Worm (Caenorhabditis elegans): ENCODE results near the gene C18H7.11.

- no peak for TF ChIP-seq med-1 (GFP tag; optimal IDR thresholded peaks at IDR 0.05; ENCODE audit: insufficient read depth)
- no peak for TF ChIP-seq flt-1 (GFP tag; IDR thresholded peaks at IDR 0.05)
- TF ChIP-seq ztf-29 (GFP tag; IDR thresholded peaks at IDR 0.05), result no peak
- no peak for TF ChIP-seq klf-2 (GFP tag; conservative IDR thresholded peaks at IDR 0.05)
- no peak for TF ChIP-seq T22C8.4 (GFP tag; IDR thresholded peaks at IDR 0.05)
- no peak for TF ChIP-seq cog-1 (tag; optimal IDR thresholded peaks at IDR 0.05)
- TF ChIP-seq ref-1 (GFP tag; conservative IDR thresholded peaks at IDR 0.05), result no peak
Observed at ce11 chrIV:603543-603942, 6.8 kb downstream of the C18H7.11 start, which contains the start of gene prmt-4.

All from whole organism, midembryonic.